Fruit fly (Drosophila melanogaster): ENCODE data around the gene p.

p gene

DNA sequence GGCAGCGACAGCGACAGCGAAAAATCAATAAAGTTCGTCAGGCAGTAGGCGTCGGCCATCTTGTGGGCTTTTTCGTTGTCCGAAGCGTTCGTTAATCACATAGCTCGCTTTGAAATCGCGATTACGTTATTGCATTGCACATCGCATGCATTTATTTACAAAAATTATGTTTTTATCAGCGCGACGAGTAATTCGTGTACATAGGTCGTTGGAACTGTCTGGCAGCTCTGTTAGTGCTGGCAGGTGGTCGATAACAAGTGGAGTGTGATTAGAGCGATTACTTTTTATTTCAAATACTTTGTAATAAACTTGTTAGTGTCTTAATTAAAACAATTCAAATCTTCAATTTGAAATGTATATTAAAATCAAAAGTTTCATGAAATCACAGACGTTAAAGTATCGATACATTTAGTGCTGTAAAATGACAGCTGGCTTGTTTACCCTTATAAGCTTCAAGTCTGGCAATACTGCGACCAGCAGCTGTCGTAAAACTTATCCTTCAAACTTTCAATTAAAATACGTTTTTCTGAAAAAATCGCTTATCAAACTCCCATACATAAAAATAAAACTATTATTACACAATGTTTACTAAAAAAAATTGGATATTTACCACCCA lies 6.7 kb downstream of the p start, which contains the start of gene CG8032 (continued):
- TF ChIP-seq CG2875 (GFP tag; optimal IDR thresholded peaks at IDR 0.05), result no peak
- peak; percentile 64 for TF ChIP-seq mam (GFP tag; optimal IDR thresholded peaks at IDR 0.05)
- TF ChIP-seq CG18476 (GFP tag; optimal IDR thresholded peaks at IDR 0.05), result peak; percentile 36
- no peak; the same call in 1 of the 2 replicates for TF ChIP-seq tna (GFP tag; IDR thresholded peaks at IDR 0.05; ENCODE audit: partially characterized antibody)
- no peak for TF ChIP-seq Aef1 (GFP tag; IDR thresholded peaks at IDR 0.05)
- TF ChIP-seq D19A (tag; optimal IDR thresholded peaks at IDR 0.05), result no peak
- peak; percentile 27 for TF ChIP-seq CG17912 (GFP tag; optimal IDR thresholded peaks at IDR 0.05)
- peak; percentile 22 for TF ChIP-seq Chrac-16 (GFP tag; optimal IDR thresholded peaks at IDR 0.05)
- TF ChIP-seq tll (GFP tag; optimal IDR thresholded peaks at IDR 0.05), result peak in 1 of 2 experiments; percentile 40
- no peak for TF ChIP-seq tio (GFP tag; optimal IDR thresholded peaks at IDR 0.05)
- TF ChIP-seq TFAM (GFP tag; optimal IDR thresholded peaks at IDR 0.05), result no peak
- peak; percentile 54 for TF ChIP-seq CoRest (tag; optimal IDR thresholded peaks at IDR 0.05)
- TF ChIP-seq CG3163 (GFP tag; optimal IDR thresholded peaks at IDR 0.05), result peak; percentile 22
- TF ChIP-seq CG2202 (tag; optimal IDR thresholded peaks at IDR 0.05), result no peak
- TF ChIP-seq CG7357 (GFP tag; IDR thresholded peaks at IDR 0.05), result no peak
- TF ChIP-seq ac (GFP tag; optimal IDR thresholded peaks at IDR 0.05), result no peak
- TF ChIP-seq CG13123 (GFP tag; optimal IDR thresholded peaks at IDR 0.05), result peak; percentile 7
- peak; percentile 98 for TF ChIP-seq onecut (GFP tag; IDR thresholded peaks at IDR 0.05)
- no peak for TF ChIP-seq dati (GFP tag; IDR thresholded peaks at IDR 0.05)
- TF ChIP-seq CG10267 (tag; optimal IDR thresholded peaks at IDR 0.05), result peak; percentile 93
- no peak for TF ChIP-seq CG15269 (tag; optimal IDR thresholded peaks at IDR 0.05)
- peak; percentile 54 for TF ChIP-seq E2f2 (GFP tag; IDR thresholded peaks at IDR 0.05)
- TF ChIP-seq CG11504 (tag; optimal IDR thresholded peaks at IDR 0.05), result peak; percentile 41
- TF ChIP-seq CG3281 (GFP tag; optimal IDR thresholded peaks at IDR 0.05), result no peak
- TF ChIP-seq Myb (GFP tag; optimal IDR thresholded peaks at IDR 0.05), result peak; percentile 57
- TF ChIP-seq ind (GFP tag; optimal IDR thresholded peaks at IDR 0.05), result peak; percentile 61
- no peak for TF ChIP-seq bowl (GFP tag; IDR thresholded peaks at IDR 0.05)
- TF ChIP-seq Hr78 (GFP tag; optimal IDR thresholded peaks at IDR 0.05), result peak in 1 of 2 experiments; percentile 11
- TF ChIP-seq caup (GFP tag; optimal IDR thresholded peaks at IDR 0.05; ENCODE audit: severe bottlenecking), result no peak
- no peak for TF ChIP-seq sr (GFP tag; IDR thresholded peaks at IDR 0.05)
- TF ChIP-seq fd3F (GFP tag; optimal IDR thresholded peaks at IDR 0.05), result no peak
- no peak for TF ChIP-seq Hmx (GFP tag; optimal IDR thresholded peaks at IDR 0.05)
- peak; percentile 56 for TF ChIP-seq Xbp1 (GFP tag; optimal IDR thresholded peaks at IDR 0.05)
- no peak for TF ChIP-seq CG1233 (GFP tag; optimal IDR thresholded peaks at IDR 0.05)
- TF ChIP-seq prd (optimal IDR thresholded peaks at IDR 0.05), result no peak
- TF ChIP-seq prd (GFP tag; IDR thresholded peaks at IDR 0.05), result peak; percentile 35; the same call in 1 of the 3 replicates
- TF ChIP-seq CG14667 (GFP tag; IDR thresholded peaks at IDR 0.05), result no peak
- no peak for TF ChIP-seq sens-2 (GFP tag; IDR thresholded peaks at IDR 0.05)
- TF ChIP-seq br (optimal IDR thresholded peaks at IDR 0.05), result no peak
- TF ChIP-seq CG11695 (GFP tag; IDR thresholded peaks at IDR 0.05), result no peak
- TF ChIP-seq CG11093 (GFP tag; IDR thresholded peaks at IDR 0.05), result no peak
- TF ChIP-seq CG4404 (GFP tag; IDR thresholded peaks at IDR 0.05), result no peak
- TF ChIP-seq Sin3A (optimal IDR thresholded peaks at IDR 0.05), result peak; percentile 70
- no peak for TF ChIP-seq sisA (GFP tag; IDR thresholded peaks at IDR 0.05)
- TF ChIP-seq disco-r (GFP tag; optimal IDR thresholded peaks at IDR 0.05), result no peak
- TF ChIP-seq CG6254 (GFP tag; optimal IDR thresholded peaks at IDR 0.05), result no peak
- no peak; the same call in 2 of the 3 replicates for TF ChIP-seq tgo (GFP tag; IDR thresholded peaks at IDR 0.05)
- TF ChIP-seq CG11560 (tag; IDR thresholded peaks at IDR 0.05), result no peak
- TF ChIP-seq slbo (GFP tag; IDR thresholded peaks at IDR 0.05), result peak; percentile 63
- TF ChIP-seq Antp (GFP tag; optimal IDR thresholded peaks at IDR 0.05), result peak; percentile 59
- TF ChIP-seq Optix (GFP tag; IDR thresholded peaks at IDR 0.05), result no peak
- 0 out of 2 replicates have a peak, but pooled peaks have one; percentile 24 for TF ChIP-seq Taf1 (GFP tag; IDR thresholded peaks at IDR 0.05)

Measured in whole organism, embryonic.